Fruit fly (Drosophila melanogaster): ENCODE data around the gene CG11594.

Gene CG11594

dm6 chr3L:4007256-4007655 lies 18.6 kb downstream of the CG11594 start (continued):
- TF ChIP-seq eyg (GFP tag; optimal IDR thresholded peaks at IDR 0.05): no peak
- no peak for TF ChIP-seq nau (GFP tag; optimal IDR thresholded peaks at IDR 0.05)
- TF ChIP-seq Dip2 (GFP tag; IDR thresholded peaks at IDR 0.05): no peak
- no peak for TF ChIP-seq her (GFP tag; optimal IDR thresholded peaks at IDR 0.05)
- no peak for TF ChIP-seq tx (GFP tag; optimal IDR thresholded peaks at IDR 0.05)
- TF ChIP-seq B-H2 (GFP tag; optimal IDR thresholded peaks at IDR 0.05): no peak
- no peak for TF ChIP-seq CG17612 (GFP tag; IDR thresholded peaks at IDR 0.05)
- 0 out of 2 replicates have a peak, but pooled peaks have one; percentile 6 for TF ChIP-seq Ptx1 (GFP tag; IDR thresholded peaks at IDR 0.05)
- TF ChIP-seq CG4617 (GFP tag; optimal IDR thresholded peaks at IDR 0.05; ENCODE audit: borderline replicate concordance): no peak
- TF ChIP-seq Bgb (GFP tag; IDR thresholded peaks at IDR 0.05; ENCODE audit: partially characterized antibody): no peak
- TF ChIP-seq bsh (GFP tag; optimal IDR thresholded peaks at IDR 0.05): peak in 1 of 2 experiments; percentile 5
- no peak for TF ChIP-seq CG14860 (GFP tag; IDR thresholded peaks at IDR 0.05; ENCODE audit: partially characterized antibody)
- no peak for TF ChIP-seq shn (GFP tag; optimal IDR thresholded peaks at IDR 0.05)
- no peak for TF ChIP-seq CkIIα-i1 (GFP tag; IDR thresholded peaks at IDR 0.05)
- no peak for TF ChIP-seq lilli (GFP tag; optimal IDR thresholded peaks at IDR 0.05)
- no peak for TF ChIP-seq CG12219 (GFP tag; optimal IDR thresholded peaks at IDR 0.05)
- TF ChIP-seq lbe (GFP tag; optimal IDR thresholded peaks at IDR 0.05): no peak
- no peak for TF ChIP-seq jing (GFP tag; optimal IDR thresholded peaks at IDR 0.05)
- no peak for TF ChIP-seq CG10979 (tag; optimal IDR thresholded peaks at IDR 0.05)
- TF ChIP-seq ERR (GFP tag; optimal IDR thresholded peaks at IDR 0.05): no peak
- no peak for TF ChIP-seq CG10959 (GFP tag; IDR thresholded peaks at IDR 0.05)
- no peak for TF ChIP-seq CG31365 (tag; optimal IDR thresholded peaks at IDR 0.05)
- TF ChIP-seq Camta (GFP tag; optimal IDR thresholded peaks at IDR 0.05): no peak
- peak; percentile 5 for TF ChIP-seq CG12659 (GFP tag; optimal IDR thresholded peaks at IDR 0.05)
- no peak for TF ChIP-seq bbx (GFP tag; IDR thresholded peaks at IDR 0.05; ENCODE audit: partially characterized antibody)
- no peak for TF ChIP-seq CG13624 (GFP tag; optimal IDR thresholded peaks at IDR 0.05)
- TF ChIP-seq D (optimal IDR thresholded peaks at IDR 0.05): no peak
- no peak for TF ChIP-seq D (GFP tag; optimal IDR thresholded peaks at IDR 0.05)
- no peak for TF ChIP-seq Chrac-16 (GFP tag; optimal IDR thresholded peaks at IDR 0.05)
- TF ChIP-seq chinmo (GFP tag; IDR thresholded peaks at IDR 0.05; ENCODE audit: partially characterized antibody): no peak
- peak; percentile 39 for TF ChIP-seq CG7556 (GFP tag; optimal IDR thresholded peaks at IDR 0.05)
- TF ChIP-seq prd (optimal IDR thresholded peaks at IDR 0.05): no peak
- TF ChIP-seq prd (GFP tag; IDR thresholded peaks at IDR 0.05): peak; percentile 42; the same call in 1 of the 3 replicates
- no peak for TF ChIP-seq Hr3 (GFP tag; optimal IDR thresholded peaks at IDR 0.05)
- no peak for TF ChIP-seq Eip74EF (GFP tag; optimal IDR thresholded peaks at IDR 0.05)
- TF ChIP-seq cas (GFP tag; IDR thresholded peaks at IDR 0.05): no peak
- no peak for TF ChIP-seq NfI (GFP tag; optimal IDR thresholded peaks at IDR 0.05)
- TF ChIP-seq Myb (GFP tag; optimal IDR thresholded peaks at IDR 0.05): no peak
- no peak for TF ChIP-seq CG3995 (GFP tag; optimal IDR thresholded peaks at IDR 0.05)
- TF ChIP-seq CG10654 (GFP tag; optimal IDR thresholded peaks at IDR 0.05): no peak
- no peak for TF ChIP-seq crp (GFP tag; optimal IDR thresholded peaks at IDR 0.05)
- no peak for TF ChIP-seq Sin3A (optimal IDR thresholded peaks at IDR 0.05)
- TF ChIP-seq CG15073 (GFP tag; optimal IDR thresholded peaks at IDR 0.05): no peak
- TF ChIP-seq CG2202 (tag; optimal IDR thresholded peaks at IDR 0.05): no peak
- TF ChIP-seq Sry-δ (GFP tag; optimal IDR thresholded peaks at IDR 0.05): no peak
- no peak for TF ChIP-seq D19B (GFP tag; optimal IDR thresholded peaks at IDR 0.05)
- no peak for TF ChIP-seq gro (GFP tag; optimal IDR thresholded peaks at IDR 0.05)
- no peak for TF ChIP-seq Max (GFP tag; optimal IDR thresholded peaks at IDR 0.05)
- TF ChIP-seq CoRest (tag; optimal IDR thresholded peaks at IDR 0.05): peak; percentile 7
- no peak for TF ChIP-seq CG9817 (tag; optimal IDR thresholded peaks at IDR 0.05)
- TF ChIP-seq repo (GFP tag; optimal IDR thresholded peaks at IDR 0.05): no peak
- no peak for TF ChIP-seq CG11093 (GFP tag; IDR thresholded peaks at IDR 0.05)

All from whole organism, embryonic.